Worm (Caenorhabditis elegans) whole organism, L1 larva: ENCODE data around the gene vha-8.

Source experiments
- C04F5.9 ChIP-seq: sonication (generic microtip); optimal IDR thresholded peaks from 2 replicates; lab custom pipeline; 2016; ENCODE audit warnings: missing genetic modification characterization, missing compliant biosample characterization
- F16B12.6 ChIP-seq: fragments of 150-350 bp; optimal IDR thresholded peaks from 2 replicates; lab custom pipeline; 2014; ENCODE audit warnings: missing biosample characterization, missing genetic modification characterization
- Y116A8C.19 ChIP-seq: sonication (generic microtip); optimal IDR thresholded peaks from 2 replicates; lab custom pipeline; 2016; ENCODE audit warnings: missing compliant biosample characterization, missing genetic modification characterization, borderline replicate concordance
- ama-1 ChIP-seq: fragments of 150-350 bp; optimal IDR thresholded peaks from 2 replicates; lab custom pipeline; 2014
- blmp-1 ChIP-seq: fragments of 150-350 bp; optimal IDR thresholded peaks from 2 replicates; lab custom pipeline; 2014; ENCODE audit warnings: missing biosample characterization, missing genetic modification characterization
- ceh-63 ChIP-seq: fragments of 200-800 bp; sonication (Bioruptor generic); optimal IDR thresholded peaks from 2 replicates; lab custom pipeline; 2018; ENCODE audit warnings: mild to moderate bottlenecking, missing genetic modification characterization, missing compliant biosample characterization
- ceh-82 ChIP-seq, 3 experiments: fragments of 150-350 bp in 1 of 3; sonication (generic microtip) in 2 of 3; optimal IDR thresholded peaks; 2 replicates each; lab custom pipeline; 2014 to 2017; ENCODE audit warnings: missing biosample characterization in 3 of 3, missing genetic modification characterization in 3 of 3
- ceh-88 ChIP-seq: fragments of 200-800 bp; sonication (Bioruptor generic); IDR thresholded peaks from 2 replicates; pipeline ENCODE4 v1.3.6; 2022; ENCODE audit warnings: missing genetic modification characterization, missing compliant biosample characterization
- ces-1 ChIP-seq: fragments of 150-350 bp; optimal IDR thresholded peaks from 2 replicates; lab custom pipeline; 2014; ENCODE audit warnings: missing biosample characterization, missing genetic modification reagents, missing genetic modification characterization
- dpl-1 ChIP-seq, 3 experiments: fragments of 150-350 bp in 2 of 3; sonication (generic microtip) in 1 of 3; optimal IDR thresholded peaks; 2 replicates each; lab custom pipeline; 2014 to 2017; ENCODE audit warnings: missing biosample characterization in 3 of 3, missing genetic modification characterization in 3 of 3, missing genetic modification reagents in 3 of 3
- efl-1 ChIP-seq, 4 experiments: fragments of 150-350 bp; optimal IDR thresholded peaks in 3 of 4; peaks in 1 of 4; 1 replicate in 1 of 4; 2 replicates in 3 of 4; lab custom pipeline; 2014; ENCODE audit warnings: missing biosample characterization in 2 of 4, missing genetic modification characterization in 2 of 4, missing genetic modification reagents in 2 of 4
- efl-3 ChIP-seq: fragments of 200-800 bp; sonication (Bioruptor generic); optimal IDR thresholded peaks from 2 replicates; lab custom pipeline; 2018; ENCODE audit warnings: mild to moderate bottlenecking, missing genetic modification characterization, missing compliant biosample characterization
- elt-2 ChIP-seq: sonication (generic microtip); optimal IDR thresholded peaks from 2 replicates; lab custom pipeline; 2016; ENCODE audit warnings: missing genetic modification characterization, mild to moderate bottlenecking, inconsistent platforms, missing compliant biosample characterization, missing genetic modification reagents
- ets-5 ChIP-seq: fragments of 200-800 bp; sonication (Bioruptor generic); IDR thresholded peaks from 2 replicates; pipeline ENCODE4 v1.3.6; 2022; ENCODE audit warnings: missing genetic modification characterization, missing compliant biosample characterization
- fkh-4 ChIP-seq: sonication (generic microtip); optimal IDR thresholded peaks from 2 replicates; lab custom pipeline; 2016; ENCODE audit warnings: missing compliant biosample characterization, missing genetic modification characterization, borderline replicate concordance
- hlh-17 ChIP-seq: fragments of 200-800 bp; sonication (Bioruptor generic); optimal IDR thresholded peaks from 2 replicates; lab custom pipeline; 2018; ENCODE audit warnings: missing genetic modification characterization, mild to moderate bottlenecking, missing compliant biosample characterization, moderate library complexity, borderline replicate concordance
- hlh-4 ChIP-seq: sonication (generic microtip); optimal IDR thresholded peaks from 2 replicates; lab custom pipeline; 2016; ENCODE audit warnings: mild to moderate bottlenecking, missing genetic modification characterization, missing compliant biosample characterization
- hpl-2 ChIP-seq: fragments of 150-350 bp; optimal IDR thresholded peaks from 2 replicates; lab custom pipeline; 2014; ENCODE audit warnings: missing biosample characterization, missing genetic modification reagents, missing genetic modification characterization
- jun-1 ChIP-seq: fragments of 150-350 bp; optimal IDR thresholded peaks from 2 replicates; lab custom pipeline; 2014; ENCODE audit warnings: missing biosample characterization, missing genetic modification reagents, missing genetic modification characterization
- lin-13 ChIP-seq: fragments of 150-350 bp; optimal IDR thresholded peaks from 2 replicates; lab custom pipeline; 2014; ENCODE audit warnings: missing biosample characterization, missing genetic modification reagents, missing genetic modification characterization
- lin-14 ChIP-seq: fragments of 200-800 bp; sonication (Bioruptor generic); optimal IDR thresholded peaks from 2 replicates; lab custom pipeline; 2018; ENCODE audit warnings: mild to moderate bottlenecking, missing genetic modification characterization, moderate library complexity, missing compliant biosample characterization
- lin-35 ChIP-seq, 2 experiments: fragments of 150-350 bp; optimal IDR thresholded peaks; 2 replicates each; lab custom pipeline; 2014; ENCODE audit warnings: missing biosample characterization in 2 of 2, missing genetic modification characterization in 2 of 2, missing genetic modification reagents in 2 of 2
- lin-39 ChIP-seq: fragments of 150-350 bp; optimal IDR thresholded peaks from 2 replicates; lab custom pipeline; 2014; ENCODE audit warnings: missing biosample characterization, missing genetic modification reagents, missing genetic modification characterization
- mab-9 ChIP-seq: fragments of 200-800 bp; sonication (Bioruptor generic); IDR thresholded peaks from 2 replicates; pipeline ENCODE4 v1.3.6; 2022; ENCODE audit warnings: missing genetic modification reagents, missing genetic modification characterization, missing compliant biosample characterization
- mep-1 ChIP-seq: fragments of 150-350 bp; optimal IDR thresholded peaks from 2 replicates; lab custom pipeline; 2014; ENCODE audit warnings: missing biosample characterization, missing genetic modification characterization
- nhr-19 ChIP-seq: fragments of 200-800 bp; sonication (Bioruptor generic); conservative IDR thresholded peaks from 2 replicates; pipeline ENCODE4 v1.3.6; 2022; ENCODE audit warnings: missing genetic modification characterization, missing compliant biosample characterization
- nhr-237 ChIP-seq: fragments of 150-350 bp; optimal IDR thresholded peaks from 2 replicates; lab custom pipeline; 2014; ENCODE audit warnings: missing biosample characterization, missing genetic modification characterization
- nhr-47 ChIP-seq: sonication (generic microtip); optimal IDR thresholded peaks from 2 replicates; lab custom pipeline; 2016; ENCODE audit warnings: mild to moderate bottlenecking, missing genetic modification characterization, moderate library complexity, missing compliant biosample characterization
- nhr-71 ChIP-seq: sonication (generic microtip); optimal IDR thresholded peaks from 2 replicates; lab custom pipeline; 2016; ENCODE audit warnings: mild to moderate bottlenecking, missing genetic modification characterization, moderate library complexity, missing compliant biosample characterization
- nhr-76 ChIP-seq: sonication (generic microtip); optimal IDR thresholded peaks from 2 replicates; lab custom pipeline; 2017; ENCODE audit warnings: missing biosample characterization, missing genetic modification characterization
- nhr-77 ChIP-seq: fragments of 150-350 bp; optimal IDR thresholded peaks from 2 replicates; lab custom pipeline; 2014; ENCODE audit warnings: missing biosample characterization, missing genetic modification characterization
- nhr-84 ChIP-seq: sonication (generic microtip); optimal IDR thresholded peaks from 2 replicates; lab custom pipeline; 2017; ENCODE audit warnings: missing biosample characterization, missing genetic modification characterization
- pag-3 ChIP-seq: sonication (generic microtip); optimal IDR thresholded peaks from 2 replicates; lab custom pipeline; 2017; ENCODE audit warnings: missing genetic modification characterization, mild to moderate bottlenecking, missing compliant biosample characterization, antibody characterized with exemption, borderline replicate concordance; ENCODE audit not compliant: insufficient read depth
- pax-3 ChIP-seq: fragments of 200-800 bp; sonication (Bioruptor generic); optimal IDR thresholded peaks from 2 replicates; lab custom pipeline; 2018; ENCODE audit warnings: mild to moderate bottlenecking, missing genetic modification characterization, moderate library complexity, missing compliant biosample characterization
- pqm-1 ChIP-seq: sonication (generic microtip); optimal IDR thresholded peaks from 3 replicates; lab custom pipeline; 2017; ENCODE audit warnings: missing biosample characterization, missing genetic modification characterization
- snpc-4 ChIP-seq: fragments of 150-350 bp; optimal IDR thresholded peaks from 2 replicates; lab custom pipeline; 2014; ENCODE audit warnings: missing biosample characterization, missing genetic modification characterization
- snu-23 ChIP-seq: sonication (generic microtip); optimal IDR thresholded peaks from 2 replicates; lab custom pipeline; 2016; ENCODE audit warnings: missing genetic modification characterization, missing compliant biosample characterization
- tlp-1 ChIP-seq: fragments of 150-350 bp; optimal IDR thresholded peaks from 2 replicates; lab custom pipeline; 2014; ENCODE audit warnings: missing biosample characterization, missing genetic modification characterization
- unc-130 ChIP-seq: fragments of 150-350 bp; optimal IDR thresholded peaks from 2 replicates; lab custom pipeline; 2017; ENCODE audit warnings: missing biosample characterization, missing genetic modification characterization, inconsistent platforms
- unc-62 ChIP-seq: fragments of 150-350 bp; optimal IDR thresholded peaks from 2 replicates; lab custom pipeline; 2014; ENCODE audit warnings: missing biosample characterization, missing genetic modification reagents, missing genetic modification characterization
- unc-98 ChIP-seq: fragments of 200-800 bp; sonication (Bioruptor generic); IDR thresholded peaks from 2 replicates; pipeline ENCODE4 v1.3.6; 2022; ENCODE audit warnings: missing genetic modification characterization, missing compliant biosample characterization
- vab-15 ChIP-seq: sonication (generic microtip); optimal IDR thresholded peaks from 2 replicates; lab custom pipeline; 2017; ENCODE audit warnings: missing genotype, mild to moderate bottlenecking, missing genetic modification characterization, missing compliant biosample characterization
- zag-1 ChIP-seq: fragments of 150-350 bp; optimal IDR thresholded peaks from 2 replicates; lab custom pipeline; 2014; ENCODE audit warnings: missing biosample characterization, missing genetic modification characterization
- zip-4 ChIP-seq: fragments of 200-800 bp; sonication (Bioruptor generic); optimal IDR thresholded peaks from 2 replicates; lab custom pipeline; 2018; ENCODE audit warnings: mild to moderate bottlenecking, missing genetic modification characterization, moderate library complexity, missing compliant biosample characterization

The vha-8 gene

ce11 chrIV:6770407-6770883 lies 20.4 kb upstream of the vha-8 start, which contains the start of gene anat-1:
Gene anat-1 (plus strand): TSS chrIV:6770833.
- no peak for TF ChIP-seq jun-1 (tag; lab: Kevin White, UChicago)
- no peak for TF ChIP-seq C04F5.9
- TF ChIP-seq elt-2, result peak; percentile 36
- TF ChIP-seq hlh-17 (GFP tag; lab: Kevin White, UChicago), result no peak
- no peak for TF ChIP-seq nhr-237 (tag; lab: Kevin White, UChicago)
- TF ChIP-seq vab-15 (tag; lab: Kevin White, UChicago), result no peak
- TF ChIP-seq unc-98 (GFP tag; lab: Robert Waterston, UW), result no peak
- TF ChIP-seq tlp-1 (tag; lab: Kevin White, UChicago), result no peak

ce11 chrIV:6771556-6771955 lies 19.3 kb upstream of the vha-8 start:
- TF ChIP-seq lin-39, result no peak
- TF ChIP-seq efl-1 (optimal IDR thresholded peaks at IDR 0.05; lab: Kevin White, UChicago), result no peak
- TF ChIP-seq efl-1 (GFP tag; optimal IDR thresholded peaks at IDR 0.05 in 1 of 2; lab: Kevin White, UChicago), result peak in 1 of 2 experiments; percentile 7
- peak; percentile 53 for TF ChIP-seq elt-2

DNA sequence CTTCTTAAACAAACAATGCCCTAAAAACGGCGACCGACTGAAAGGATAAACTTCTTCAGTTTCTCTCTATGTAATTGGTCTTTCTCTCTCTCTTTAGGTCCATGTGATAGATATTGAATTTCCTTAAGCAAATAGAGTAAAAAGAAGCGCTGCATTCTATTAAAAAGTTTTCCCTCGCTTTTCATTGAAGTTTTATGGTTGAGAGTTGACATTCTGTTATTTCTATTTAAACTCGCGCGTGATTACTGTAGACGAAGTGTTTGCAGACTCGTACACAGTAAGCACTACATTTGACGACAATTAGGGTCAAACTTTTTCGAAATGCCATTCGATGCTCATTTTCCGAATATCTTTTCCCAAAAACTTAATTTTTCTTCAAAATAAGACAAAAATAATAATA lies 13.7 kb upstream of the vha-8 start:
- TF ChIP-seq lin-14, result peak; percentile 1
- TF ChIP-seq efl-1 (optimal IDR thresholded peaks at IDR 0.05; lab: Kevin White, UChicago), result peak in 1 of 2 experiments; percentile 5
- TF ChIP-seq efl-1 (GFP tag; optimal IDR thresholded peaks at IDR 0.05 in 1 of 2; lab: Kevin White, UChicago), result peak in 1 of 2 experiments; percentile 83
- no peak for TF ChIP-seq nhr-19 (GFP tag; lab: Robert Waterston, UW)

ce11 chrIV:6785151-6785550 lies 5.7 kb upstream of the vha-8 start, which contains the start of gene dyci-1:
Gene dyci-1 (minus strand): TSS chrIV:6785272.
- TF ChIP-seq hlh-4 (tag; lab: Kevin White, UChicago) (no peak), nhr-47 (tag; lab: Kevin White, UChicago) (no peak), unc-62 (GFP tag; lab: Kevin White, UChicago) (no peak), lin-14 (peak; percentile 72), pag-3 (tag; lab: Kevin White, UChicago) (no peak), snu-23 (GFP tag; lab: Kevin White, UChicago) (peak; percentile 52), nhr-19 (GFP tag; lab: Robert Waterston, UW) (no peak), ceh-63 (no peak), ets-5 (no peak), pqm-1 (tag; lab: Kevin White, UChicago) (no peak), elt-2 (no peak), pax-3 (tag; lab: Kevin White, UChicago) (no peak), lin-39 (no peak), mep-1 (no peak), ceh-88 (GFP tag; lab: Robert Waterston, UW) (no peak), zag-1 (tag; lab: Kevin White, UChicago) (no peak), fkh-4 (tag; lab: Kevin White, UChicago) (no peak), nhr-77 (tag; lab: Kevin White, UChicago) (peak; percentile 74), unc-130 (tag; lab: Kevin White, UChicago) (no peak), mab-9 (GFP tag; lab: Robert Waterston, UW) (no peak), ces-1 (GFP tag; lab: Kevin White, UChicago) (no peak), hlh-17 (GFP tag; lab: Kevin White, UChicago) (no peak), ama-1 (lab: Kevin White, UChicago) (no peak), jun-1 (tag; lab: Kevin White, UChicago) (no peak), blmp-1 (tag; lab: Kevin White, UChicago) (peak; percentile 3), efl-3 (GFP tag; lab: Kevin White, UChicago) (no peak), unc-98 (GFP tag; lab: Robert Waterston, UW) (no peak), ceh-82 (tag; optimal IDR thresholded peaks at IDR 0.05; lab: Kevin White, UChicago) (no peak), lin-13 (GFP tag; lab: Kevin White, UChicago) (peak; percentile 0), nhr-84 (tag; lab: Kevin White, UChicago) (no peak), F16B12.6 (tag; lab: Kevin White, UChicago) (no peak), zip-4 (GFP tag; lab: Kevin White, UChicago) (no peak), Y116A8C.19 (no peak), lin-35 (GFP tag; optimal IDR thresholded peaks at IDR 0.05; lab: Kevin White, UChicago) (peak; percentile 9 to 31), dpl-1 (GFP tag; optimal IDR thresholded peaks at IDR 0.05; lab: Kevin White, UChicago) (peak in 2 of 3 experiments; percentile 19 to 23), hpl-2 (GFP tag; lab: Kevin White, UChicago) (no peak), tlp-1 (tag; lab: Kevin White, UChicago) (no peak), nhr-71 (peak; percentile 17), snpc-4 (tag; lab: Kevin White, UChicago) (no peak), nhr-76 (tag; lab: Kevin White, UChicago) (no peak)
